Fruit fly (Drosophila melanogaster) whole organism, embryonic: ENCODE results near the gene Cad99C.

Experiments used
- Antp ChIP-seq: fragments of 200-800 bp; sonication (Bioruptor generic); optimal IDR thresholded peaks from 3 replicates; lab custom pipeline; 2016; ENCODE audit warnings: missing biosample characterization, missing genetic modification characterization
- Awh ChIP-seq: fragments of 200-800 bp; sonication (Bioruptor generic); IDR thresholded peaks from 2 replicates; pipeline ENCODE4, ENCODE4 v1.3.6; 2022; ENCODE audit warnings: missing biosample characterization, missing genetic modification characterization
- B-H1 ChIP-seq: fragments of 200-800 bp; sonication (Bioruptor generic); IDR thresholded peaks from 3 replicates; pipeline ENCODE4 v1.3.6; 2022; ENCODE audit warnings: missing biosample characterization, missing genetic modification characterization
- C15 ChIP-seq: fragments of 200-800 bp; sonication (Bioruptor generic); IDR thresholded peaks from 3 replicates; pipeline ENCODE4 v1.3.6; 2022; ENCODE audit warnings: missing biosample characterization, missing genetic modification characterization
- CG10267 ChIP-seq: fragments of 200-800 bp; sonication (Bioruptor generic); optimal IDR thresholded peaks from 2 replicates; lab custom pipeline; 2018; ENCODE audit warnings: missing biosample characterization, mild to moderate bottlenecking, missing genetic modification characterization, moderate library complexity
- CG10654 ChIP-seq: fragments of 200-800 bp; sonication (Bioruptor generic); optimal IDR thresholded peaks from 2 replicates; lab custom pipeline; 2016; ENCODE audit warnings: missing biosample characterization, missing genetic modification characterization
- CG11085 ChIP-seq: fragments of 200-800 bp; sonication (Bioruptor generic); IDR thresholded peaks from 2 replicates; pipeline ENCODE4 v1.3.6; 2022; ENCODE audit warnings: missing biosample characterization, missing genetic modification characterization
- CG13775 ChIP-seq: fragments of 200-800 bp; sonication (Bioruptor generic); optimal IDR thresholded peaks from 3 replicates; lab custom pipeline; 2017; ENCODE audit warnings: missing biosample characterization, mild to moderate bottlenecking, missing genetic modification characterization
- CG14050 ChIP-seq: fragments of 200-800 bp; sonication (Bioruptor generic); IDR thresholded peaks from 3 replicates; pipeline ENCODE4 v1.3.6; 2022; ENCODE audit warnings: missing biosample characterization, missing genetic modification characterization
- CG15514 ChIP-seq: fragments of 200-800 bp; sonication (Bioruptor generic); optimal IDR thresholded peaks from 3 replicates; lab custom pipeline; 2017; ENCODE audit warnings: missing biosample characterization, missing genetic modification characterization, mild to moderate bottlenecking, moderate library complexity, missing genetic modification reagents
- CG15601 ChIP-seq: fragments of 200-800 bp; sonication (Bioruptor generic); optimal IDR thresholded peaks from 3 replicates; lab custom pipeline; 2019; ENCODE audit warnings: missing biosample characterization, mild to moderate bottlenecking, missing genetic modification characterization, moderate library complexity
- CG16815 ChIP-seq: fragments of 200-800 bp; sonication (Bioruptor generic); optimal IDR thresholded peaks from 3 replicates; lab custom pipeline; 2017; ENCODE audit warnings: missing biosample characterization, mild to moderate bottlenecking, missing genetic modification characterization
- CG18764 ChIP-seq: fragments of 200-800 bp; sonication (Bioruptor generic); optimal IDR thresholded peaks from 3 replicates; lab custom pipeline; 2016; ENCODE audit warnings: missing biosample characterization, missing genetic modification characterization
- CG2678 ChIP-seq: fragments of 200-800 bp; sonication (Bioruptor generic); optimal IDR thresholded peaks from 3 replicates; lab custom pipeline; 2019; ENCODE audit warnings: missing biosample characterization, mild to moderate bottlenecking, missing genetic modification characterization, moderate library complexity
- CG2889 ChIP-seq: fragments of 200-800 bp; sonication (Bioruptor generic); IDR thresholded peaks from 3 replicates; pipeline ENCODE4 v1.3.6; 2022; ENCODE audit warnings: missing biosample characterization, missing genetic modification characterization
- CG34376 ChIP-seq: fragments of 200-800 bp; sonication (Bioruptor generic); optimal IDR thresholded peaks from 2 replicates; lab custom pipeline; 2018; ENCODE audit warnings: missing biosample characterization, mild to moderate bottlenecking, missing genetic modification characterization
- CG3726 ChIP-seq: fragments of 200-800 bp; sonication (Bioruptor generic); IDR thresholded peaks from 3 replicates; pipeline ENCODE4, ENCODE4 v1.3.6; 2022; ENCODE audit warnings: missing biosample characterization, missing genetic modification characterization
- CG3847 ChIP-seq: fragments of 200-800 bp; sonication (Bioruptor generic); IDR thresholded peaks from 2 replicates; pipeline ENCODE4 v1.3.6; 2022; ENCODE audit warnings: missing biosample characterization, missing genetic modification characterization
- CG4730 ChIP-seq: fragments of 200-800 bp; sonication (Bioruptor generic); IDR thresholded peaks from 2 replicates; pipeline ENCODE4 v1.3.6; 2022; ENCODE audit warnings: missing biosample characterization, missing genetic modification characterization
- CG4820 ChIP-seq: fragments of 200-800 bp; sonication (Bioruptor generic); optimal IDR thresholded peaks from 3 replicates; lab custom pipeline; 2016; ENCODE audit warnings: missing biosample characterization, missing genetic modification characterization
- CG6654 ChIP-seq: fragments of 200-800 bp; sonication (Bioruptor generic); optimal IDR thresholded peaks from 2 replicates; lab custom pipeline; 2017; ENCODE audit warnings: missing biosample characterization, mild to moderate bottlenecking, missing genetic modification characterization
- CG6683 ChIP-seq: fragments of 200-800 bp; sonication (Bioruptor generic); optimal IDR thresholded peaks from 2 replicates; lab custom pipeline; 2017; ENCODE audit warnings: missing biosample characterization, mild to moderate bottlenecking, missing genetic modification characterization, missing genetic modification reagents
- CG8281 ChIP-seq: fragments of 200-800 bp; sonication (Bioruptor generic); optimal IDR thresholded peaks from 2 replicates; lab custom pipeline; 2018; ENCODE audit warnings: missing biosample characterization, mild to moderate bottlenecking, missing genetic modification characterization, moderate library complexity
- CG8290 ChIP-seq, 3 experiments: fragments of 200-800 bp; sonication (Bioruptor generic); optimal IDR thresholded peaks; 2 replicates each; lab custom pipeline; 2016 to 2019; ENCODE audit warnings: missing biosample characterization in 3 of 3, missing genetic modification characterization in 3 of 3, mild to moderate bottlenecking in 2 of 3, moderate library complexity in 1 of 3
- CG8944 ChIP-seq: fragments of 200-800 bp; sonication (Bioruptor generic); optimal IDR thresholded peaks from 3 replicates; lab custom pipeline; 2016; ENCODE audit warnings: missing biosample characterization, missing genetic modification characterization
- CG9437 ChIP-seq: fragments of 200-800 bp; sonication (Bioruptor generic); optimal IDR thresholded peaks from 2 replicates; lab custom pipeline; 2018; ENCODE audit warnings: missing biosample characterization, mild to moderate bottlenecking, missing genetic modification characterization
- CHES-1-like ChIP-seq: fragments of 200-800 bp; sonication (Bioruptor generic); optimal IDR thresholded peaks from 2 replicates; lab custom pipeline; 2016; ENCODE audit warnings: missing biosample characterization, missing genetic modification characterization
- E2f1 ChIP-seq: fragments of 200-800 bp; sonication (Bioruptor generic); IDR thresholded peaks from 2 replicates; pipeline ENCODE4 v1.3.6; 2022; ENCODE audit warnings: missing biosample characterization, missing genetic modification characterization
- Elba2 ChIP-seq: fragments of 200-800 bp; sonication (Bioruptor generic); optimal IDR thresholded peaks from 3 replicates; lab custom pipeline; 2016; ENCODE audit warnings: missing biosample characterization, missing genetic modification characterization
- Lim3 ChIP-seq: fragments of 200-800 bp; sonication (Bioruptor generic); IDR thresholded peaks from 2 replicates; pipeline ENCODE4 v1.3.6; 2022; ENCODE audit warnings: missing biosample characterization, missing genetic modification characterization
- Mad ChIP-seq: fragments of 200-800 bp; sonication (Bioruptor generic); optimal IDR thresholded peaks from 2 replicates; lab custom pipeline; 2016; ENCODE audit warnings: missing biosample characterization, missing genetic modification characterization
- Pdp1 ChIP-seq, 2 experiments: fragments of 200-800 bp; sonication (Bioruptor generic); optimal IDR thresholded peaks; 3 replicates each; lab custom pipeline; 2016; ENCODE audit warnings: missing biosample characterization in 2 of 2, missing genetic modification characterization in 2 of 2, mild to moderate bottlenecking in 1 of 2, moderate library complexity in 1 of 2
- Sry-δ ChIP-seq: fragments of 200-800 bp; sonication (Bioruptor generic); optimal IDR thresholded peaks from 2 replicates; lab custom pipeline; 2016; ENCODE audit warnings: missing biosample characterization, missing genetic modification characterization
- TFAM ChIP-seq: fragments of 200-800 bp; sonication (Bioruptor generic); optimal IDR thresholded peaks from 2 replicates; lab custom pipeline; 2017; ENCODE audit warnings: missing biosample characterization, missing genetic modification characterization, inconsistent platforms
- ase ChIP-seq: fragments of 200-800 bp; sonication (Bioruptor generic); IDR thresholded peaks from 3 replicates; pipeline ENCODE4 v1.3.6; 2022; ENCODE audit warnings: missing biosample characterization, missing genetic modification characterization
- cas ChIP-seq: fragments of 200-800 bp; sonication (Bioruptor generic); IDR thresholded peaks from 2 replicates; pipeline ENCODE4 v1.3.6; 2022; ENCODE audit warnings: missing biosample characterization, missing genetic modification characterization
- caup ChIP-seq: fragments of 200-800 bp; sonication (Bioruptor generic); optimal IDR thresholded peaks from 3 replicates; lab custom pipeline; 2017; ENCODE audit warnings: missing biosample characterization, mild to moderate bottlenecking, missing genetic modification characterization, moderate library complexity; ENCODE audit not compliant: severe bottlenecking
- dpn ChIP-seq, 2 experiments: fragments of 200-800 bp; sonication (Bioruptor generic); optimal IDR thresholded peaks; 3 replicates each; lab custom pipeline; 2016; ENCODE audit warnings: missing biosample characterization in 2 of 2, missing genetic modification characterization in 2 of 2
- fd96Cb ChIP-seq: fragments of 200-800 bp; sonication (Bioruptor generic); optimal IDR thresholded peaks from 2 replicates; lab custom pipeline; 2018; ENCODE audit warnings: missing biosample characterization, mild to moderate bottlenecking, missing genetic modification characterization, moderate library complexity
- gt ChIP-seq: fragments of 200-800 bp; sonication (Bioruptor generic); IDR thresholded peaks from 2 replicates; pipeline ENCODE4 v1.3.6; 2022; ENCODE audit warnings: missing biosample characterization, missing genetic modification characterization
- hb ChIP-seq: fragments of 200-800 bp; sonication (Bioruptor generic); IDR thresholded peaks from 3 replicates; pipeline ENCODE4 v1.3.6; 2022; ENCODE audit warnings: missing biosample characterization, missing genetic modification characterization; ENCODE audit not compliant: partially characterized antibody
- inv ChIP-seq: fragments of 200-800 bp; sonication (Bioruptor generic); IDR thresholded peaks from 2 replicates; pipeline ENCODE4 v1.3.6; 2022; ENCODE audit warnings: missing biosample characterization, missing genetic modification characterization; ENCODE audit not compliant: partially characterized antibody
- nmo ChIP-seq: fragments of 200-800 bp; sonication (Bioruptor generic); optimal IDR thresholded peaks from 2 replicates; lab custom pipeline; 2018; ENCODE audit warnings: missing biosample characterization, mild to moderate bottlenecking, missing genetic modification characterization, moderate library complexity
- sens ChIP-seq: fragments of 200-800 bp; sonication (Bioruptor generic); peaks from one replicate; lab custom pipeline; 2016; ENCODE audit warnings: missing biosample characterization, missing genetic modification characterization
- seq ChIP-seq: fragments of 200-800 bp; sonication (Bioruptor generic); IDR thresholded peaks from 2 replicates; pipeline ENCODE4 v1.3.6; 2022; ENCODE audit warnings: missing biosample characterization, missing genetic modification characterization
- sqz ChIP-seq: fragments of 200-800 bp; sonication (Bioruptor generic); optimal IDR thresholded peaks from 3 replicates; lab custom pipeline; 2018; ENCODE audit warnings: missing biosample characterization, mild to moderate bottlenecking, missing genetic modification characterization
- tin ChIP-seq: fragments of 200-800 bp; sonication (Bioruptor generic); optimal IDR thresholded peaks from 3 replicates; lab custom pipeline; 2016; ENCODE audit warnings: missing biosample characterization, missing genetic modification characterization
- tup ChIP-seq: fragments of 200-800 bp; sonication (Bioruptor generic); optimal IDR thresholded peaks from 2 replicates; lab custom pipeline; 2016; ENCODE audit warnings: missing biosample characterization, mild to moderate bottlenecking, missing genetic modification characterization, moderate library complexity
- twi ChIP-seq: fragments of 200-800 bp; optimal IDR thresholded peaks from 2 replicates; lab custom pipeline; 2019; ENCODE audit warnings: missing biosample characterization, mild to moderate bottlenecking, missing genetic modification characterization, moderate library complexity

Gene Cad99C

dm6 chr3R:29802753-29803313 is 38.6 kb upstream of the Cad99C start, which contains the start of the genes Etfb and CG7789 (continued):
- TF ChIP-seq CG11085 (GFP tag; lab: Robert Waterston, UW): peak; percentile 74; the same call in 1 of the 2 replicates
- TF ChIP-seq CG6683: no peak
- TF ChIP-seq CG10654 (GFP tag; lab: Kevin White, UChicago): peak; percentile 44
- TF ChIP-seq CG2678: no peak
- peak; percentile 96 for TF ChIP-seq sens (GFP tag; lab: Kevin White, UChicago)
- TF ChIP-seq cas (GFP tag; lab: Robert Waterston, UW): peak; percentile 42; the same call in 1 of the 2 replicates
- TF ChIP-seq CG14050 (GFP tag; lab: Robert Waterston, UW): peak; percentile 17; the same call in 1 of the 3 replicates
- peak; percentile 73 for TF ChIP-seq E2f1 (GFP tag; lab: Robert Waterston, UW)
- no peak for TF ChIP-seq sqz (GFP tag; lab: Kevin White, UChicago)
- TF ChIP-seq tin (GFP tag; lab: Kevin White, UChicago): peak; percentile 68
- TF ChIP-seq CG8281: peak; percentile 53
- TF ChIP-seq CG6654 (GFP tag; lab: Kevin White, UChicago): peak; percentile 21
- TF ChIP-seq Antp (GFP tag; lab: Kevin White, UChicago): peak; percentile 82
- TF ChIP-seq CG3847 (GFP tag; lab: Robert Waterston, UW): peak; percentile 94
- TF ChIP-seq CG8290 (GFP tag; optimal IDR thresholded peaks at IDR 0.05; lab: Kevin White, UChicago): no peak
- peak in 1 of 2 experiments; percentile 4 for TF ChIP-seq CG8290 (tag; optimal IDR thresholded peaks at IDR 0.05; lab: Kevin White, UChicago)
- TF ChIP-seq CG9437 (GFP tag; lab: Kevin White, UChicago): no peak
- peak; percentile 74 for TF ChIP-seq CG15514 (GFP tag; lab: Kevin White, UChicago)
- peak; percentile 6 for TF ChIP-seq tup
- TF ChIP-seq CG34376 (GFP tag; lab: Kevin White, UChicago): peak; percentile 80
- TF ChIP-seq ase (GFP tag; lab: Robert Waterston, UW): peak; percentile 76; the same call in 2 of the 3 replicates
- TF ChIP-seq CG15601 (tag; lab: Kevin White, UChicago): no peak
- TF ChIP-seq gt (GFP tag; lab: Robert Waterston, UW): no peak
- peak; percentile 40; the same call in 2 of the 3 replicates for TF ChIP-seq B-H1
- TF ChIP-seq Sry-δ: peak; percentile 89
- peak; percentile 71 for TF ChIP-seq inv (GFP tag; lab: Robert Waterston, UW)
- peak; percentile 37 for TF ChIP-seq CG10267 (tag; lab: Kevin White, UChicago)
- TF ChIP-seq seq: peak; percentile 50
- peak; percentile 66 for TF ChIP-seq CG4730 (GFP tag; lab: Robert Waterston, UW)
- peak; percentile 11 for TF ChIP-seq CG18764 (GFP tag; lab: Kevin White, UChicago)
- peak; percentile 52 for TF ChIP-seq twi (tag; lab: Kevin White, UChicago)
- peak; percentile 54; the same call in 1 of the 3 replicates for TF ChIP-seq CG2889 (GFP tag; lab: Robert Waterston, UW)
- peak; percentile 16; the same call in 1 of the 3 replicates for TF ChIP-seq CG3726 (GFP tag; lab: Robert Waterston, UW)
- peak; percentile 78 to 87 for TF ChIP-seq Pdp1 (GFP tag; optimal IDR thresholded peaks at IDR 0.05; lab: Kevin White, UChicago)
- TF ChIP-seq dpn (GFP tag; optimal IDR thresholded peaks at IDR 0.05; lab: Kevin White, UChicago): peak; percentile 71 to 85
- TF ChIP-seq CHES-1-like (GFP tag; lab: Kevin White, UChicago): peak; percentile 85
- peak; percentile 83 for TF ChIP-seq CG13775 (GFP tag; lab: Kevin White, UChicago)
- peak; percentile 39 for TF ChIP-seq CG8944 (GFP tag; lab: Kevin White, UChicago)
- peak; percentile 84 for TF ChIP-seq nmo (GFP tag; lab: Kevin White, UChicago)
- no peak for TF ChIP-seq fd96Cb (tag; lab: Kevin White, UChicago)
- TF ChIP-seq Mad: peak; percentile 60
- peak; percentile 78 for TF ChIP-seq C15 (GFP tag; lab: Robert Waterston, UW)
- no peak for TF ChIP-seq Elba2 (GFP tag; lab: Kevin White, UChicago)
- TF ChIP-seq Awh (GFP tag; lab: Robert Waterston, UW): peak; percentile 58
- peak; percentile 35 for TF ChIP-seq CG4820
- TF ChIP-seq caup (GFP tag; lab: Kevin White, UChicago): peak; percentile 63
- TF ChIP-seq Lim3 (GFP tag; lab: Robert Waterston, UW): no peak
- TF ChIP-seq hb (GFP tag; lab: Robert Waterston, UW): 0 out of 3 replicates have a peak, but pooled peaks have one; percentile 62
- TF ChIP-seq CG16815 (GFP tag; lab: Kevin White, UChicago): peak; percentile 59
- TF ChIP-seq TFAM (GFP tag; lab: Kevin White, UChicago): no peak
